Worm (Caenorhabditis elegans) whole organism, mixed stage, embryonic: Measurements from ENCODE around the gene ssp-34.

Experiments
- pha-4 ChIP-seq: fragments of 150-350 bp; optimal IDR thresholded peaks from 2 replicates; lab custom pipeline; 2018; ENCODE audit warnings: missing biosample characterization, missing genetic modification reagents, missing genetic modification characterization
- ztf-11 ChIP-seq: fragments of 150-350 bp; optimal IDR thresholded peaks from 2 replicates; lab custom pipeline; 2014; ENCODE audit warnings: missing biosample characterization, missing genetic modification characterization

- TF ChIP-seq ztf-11 (tag; lab: Kevin White, UChicago) = no peak
- no peak for TF ChIP-seq pha-4 (tag; lab: Kevin White, UChicago)
Observed at ce11 chrIV:10773811-10774210, 35.4 kb upstream of the ssp-34 start, which contains the start of gene inpp-1.
